Worm (Caenorhabditis elegans) whole organism, mixed stage, embryonic: Measurements from ENCODE around the gene F16B4.5.

Experiments
- M03D4.4 ChIP-seq: sonication (generic microtip); optimal IDR thresholded peaks from 2 replicates; lab custom pipeline; 2017; ENCODE audit warnings: mild to moderate bottlenecking, missing genetic modification characterization, missing compliant biosample characterization
- bed-3 ChIP-seq: fragments of 200-800 bp; sonication (Bioruptor generic); optimal IDR thresholded peaks from 3 replicates; lab custom pipeline; 2018; ENCODE audit warnings: mild to moderate bottlenecking, missing genetic modification characterization, moderate library complexity, missing compliant biosample characterization
- blmp-1 ChIP-seq: fragments of 150-350 bp; optimal IDR thresholded peaks from 2 replicates; lab custom pipeline; 2014; ENCODE audit warnings: missing biosample characterization, missing genetic modification characterization
- ceh-39 ChIP-seq: fragments of 150-350 bp; optimal IDR thresholded peaks from 2 replicates; lab custom pipeline; 2014; ENCODE audit warnings: missing biosample characterization, missing genetic modification characterization
- ceh-83 ChIP-seq: fragments of 200-800 bp; sonication (Bioruptor generic); optimal IDR thresholded peaks from 2 replicates; lab custom pipeline; 2018; ENCODE audit warnings: mild to moderate bottlenecking, missing genetic modification characterization, missing compliant biosample characterization
- ces-1 ChIP-seq: fragments of 150-350 bp; optimal IDR thresholded peaks from 2 replicates; lab custom pipeline; 2014; ENCODE audit warnings: missing biosample characterization, missing genetic modification reagents, missing genetic modification characterization
- cnd-1 ChIP-seq: fragments of 200-800 bp; sonication (Bioruptor generic); optimal IDR thresholded peaks from 2 replicates; lab custom pipeline; 2018; ENCODE audit warnings: mild to moderate bottlenecking, missing genetic modification characterization, missing compliant biosample characterization
- elt-1 ChIP-seq: sonication (generic microtip); optimal IDR thresholded peaks from 2 replicates; lab custom pipeline; 2017; ENCODE audit warnings: missing genetic modification characterization, mild to moderate bottlenecking, missing compliant biosample characterization, antibody characterized with exemption, moderate library complexity, borderline replicate concordance; ENCODE audit not compliant: insufficient read depth
- elt-3 ChIP-seq: fragments of 150-350 bp; optimal IDR thresholded peaks from 2 replicates; lab custom pipeline; 2014; ENCODE audit warnings: missing biosample characterization, missing genetic modification characterization
- ham-2 ChIP-seq: fragments of 200-800 bp; sonication (Bioruptor generic); optimal IDR thresholded peaks from 2 replicates; lab custom pipeline; 2018; ENCODE audit warnings: mild to moderate bottlenecking, missing genetic modification characterization, missing compliant biosample characterization
- hlh-1 ChIP-seq: fragments of 150-350 bp; optimal IDR thresholded peaks from 2 replicates; lab custom pipeline; 2014; ENCODE audit warnings: missing biosample characterization, missing genetic modification reagents, missing genetic modification characterization
- lin-13 ChIP-seq: fragments of 150-350 bp; optimal IDR thresholded peaks from 2 replicates; lab custom pipeline; 2014; ENCODE audit warnings: missing biosample characterization, missing genetic modification characterization
- lin-32 ChIP-seq: fragments of 200-800 bp; sonication (Bioruptor generic); optimal IDR thresholded peaks from 2 replicates; lab custom pipeline; 2018; ENCODE audit warnings: mild to moderate bottlenecking, missing genetic modification characterization, missing compliant biosample characterization
- lsy-2 ChIP-seq: fragments of 150-350 bp; optimal IDR thresholded peaks from 2 replicates; lab custom pipeline; 2014; ENCODE audit warnings: missing biosample characterization, missing genetic modification characterization
- mab-5 ChIP-seq: fragments of 150-350 bp; optimal IDR thresholded peaks from 2 replicates; lab custom pipeline; 2014; ENCODE audit warnings: missing biosample characterization, missing genetic modification characterization
- mep-1 ChIP-seq: fragments of 150-350 bp; optimal IDR thresholded peaks from 2 replicates; lab custom pipeline; 2017; ENCODE audit warnings: missing biosample characterization, missing genetic modification reagents, missing genetic modification characterization, inconsistent platforms
- mls-2 ChIP-seq: sonication (generic microtip); optimal IDR thresholded peaks from 2 replicates; lab custom pipeline; 2016; ENCODE audit warnings: mild to moderate bottlenecking, missing genetic modification characterization, moderate library complexity, missing compliant biosample characterization
- nhr-12 ChIP-seq: fragments of 150-350 bp; optimal IDR thresholded peaks from 2 replicates; lab custom pipeline; 2014; ENCODE audit warnings: missing biosample characterization, missing genetic modification characterization
- nhr-2 ChIP-seq: fragments of 150-350 bp; optimal IDR thresholded peaks from 2 replicates; lab custom pipeline; 2014; ENCODE audit warnings: missing biosample characterization, missing genetic modification characterization
- nhr-237 ChIP-seq: fragments of 150-350 bp; optimal IDR thresholded peaks from 2 replicates; lab custom pipeline; 2014; ENCODE audit warnings: missing biosample characterization, missing genetic modification characterization
- nhr-28 ChIP-seq: fragments of 150-350 bp; optimal IDR thresholded peaks from 2 replicates; lab custom pipeline; 2014; ENCODE audit warnings: missing biosample characterization, missing genetic modification characterization
- sem-2 ChIP-seq: fragments of 200-800 bp; sonication (Bioruptor generic); optimal IDR thresholded peaks from 2 replicates; lab custom pipeline; 2018; ENCODE audit warnings: mild to moderate bottlenecking, missing genetic modification characterization, missing compliant biosample characterization
- snpc-4 ChIP-seq: fragments of 150-350 bp; optimal IDR thresholded peaks from 2 replicates; lab custom pipeline; 2014; ENCODE audit warnings: missing biosample characterization, missing genetic modification characterization
- tbx-8 ChIP-seq: fragments of 200-800 bp; sonication (Bioruptor generic); optimal IDR thresholded peaks from 2 replicates; lab custom pipeline; 2018; ENCODE audit warnings: mild to moderate bottlenecking, missing genetic modification characterization, moderate library complexity, missing compliant biosample characterization
- unc-120 ChIP-seq: sonication (generic microtip); optimal IDR thresholded peaks from 2 replicates; lab custom pipeline; 2017; ENCODE audit warnings: missing genetic modification characterization, missing compliant biosample characterization; ENCODE audit not compliant: poor library complexity, severe bottlenecking
- unc-39 ChIP-seq: fragments of 150-350 bp; optimal IDR thresholded peaks from 2 replicates; lab custom pipeline; 2014; ENCODE audit warnings: missing biosample characterization, missing genetic modification characterization
- unc-62 ChIP-seq: fragments of 150-350 bp; optimal IDR thresholded peaks from 2 replicates; lab custom pipeline; 2014; ENCODE audit warnings: missing biosample characterization, missing genetic modification reagents, missing genetic modification characterization
- zip-8 ChIP-seq: fragments of 150-350 bp; optimal IDR thresholded peaks from 2 replicates; lab custom pipeline; 2014; ENCODE audit warnings: missing biosample characterization, missing genetic modification characterization
- ztf-11 ChIP-seq: fragments of 150-350 bp; optimal IDR thresholded peaks from 2 replicates; lab custom pipeline; 2014; ENCODE audit warnings: missing biosample characterization, missing genetic modification characterization

Gene F16B4.5

ce11 chrV:1631148-1631547 is 42.9 kb downstream of the F16B4.5 start, which contains the start of gene Y46H3D.8:
Y46H3D.8 (minus strand) TSS chrV:1631248.
- TF ChIP-seq unc-120 (tag; lab: Kevin White, UChicago) (no peak), lsy-2 (tag; lab: Kevin White, UChicago) (no peak), ces-1 (GFP tag; lab: Kevin White, UChicago) (no peak), nhr-237 (tag; lab: Kevin White, UChicago) (no peak), zip-8 (tag; lab: Kevin White, UChicago) (no peak), mls-2 (tag; lab: Kevin White, UChicago) (no peak), unc-62 (GFP tag; lab: Kevin White, UChicago) (no peak), unc-39 (tag; lab: Kevin White, UChicago) (no peak), nhr-12 (tag; lab: Kevin White, UChicago) (no peak), M03D4.4 (no peak), cnd-1 (tag; lab: Kevin White, UChicago) (no peak)

- no peak for TF ChIP-seq lin-13 (tag; lab: Kevin White, UChicago)
- no peak for TF ChIP-seq hlh-1
- TF ChIP-seq blmp-1 (tag; lab: Kevin White, UChicago): no peak
- TF ChIP-seq snpc-4 (tag; lab: Kevin White, UChicago): no peak
- no peak for TF ChIP-seq mls-2 (tag; lab: Kevin White, UChicago)
- TF ChIP-seq ceh-83 (GFP tag; lab: Kevin White, UChicago): no peak
- no peak for TF ChIP-seq M03D4.4
- no peak for TF ChIP-seq mab-5
- TF ChIP-seq nhr-28 (tag; lab: Kevin White, UChicago): no peak
- no peak for TF ChIP-seq lsy-2 (tag; lab: Kevin White, UChicago)
- TF ChIP-seq sem-2: no peak
- no peak for TF ChIP-seq ceh-39 (tag; lab: Kevin White, UChicago)
- TF ChIP-seq bed-3 (GFP tag; lab: Kevin White, UChicago): no peak
- TF ChIP-seq ham-2: no peak
- no peak for TF ChIP-seq ztf-11 (tag; lab: Kevin White, UChicago)
- TF ChIP-seq lin-32 (GFP tag; lab: Kevin White, UChicago): no peak
Measured at ce11 chrV:1631717-1632116, 43.5 kb downstream of the F16B4.5 start, which contains the start of gene irld-17. irld-17 (plus strand) TSS chrV:1632017.

DNA sequence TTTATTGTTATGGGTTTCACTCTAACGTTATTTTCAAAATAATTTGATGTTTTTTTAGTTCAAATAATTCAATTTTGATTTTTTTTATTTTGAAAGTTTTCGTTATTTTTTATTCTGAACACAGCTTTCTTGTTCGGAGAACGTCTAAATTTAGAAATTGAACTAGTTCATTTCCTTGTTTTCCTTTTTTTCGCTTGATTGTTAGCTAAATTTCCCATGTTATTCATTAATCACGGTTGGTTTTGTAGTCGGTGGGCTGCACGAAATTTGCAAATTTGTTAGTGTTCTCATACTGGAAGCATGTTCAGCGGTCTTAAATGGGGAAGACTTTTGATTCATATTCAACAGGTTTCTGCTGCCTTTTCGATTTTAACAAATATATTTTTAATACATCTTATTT is 47.6 kb downstream of the F16B4.5 start, which contains the start of gene str-222:
str-222 (plus strand) TSS at position 301 of the 400 bp plus-strand sequence.
- no peak for TF ChIP-seq zip-8 (tag; lab: Kevin White, UChicago)
- TF ChIP-seq lsy-2 (tag; lab: Kevin White, UChicago): no peak
- no peak for TF ChIP-seq M03D4.4
- no peak for TF ChIP-seq mab-5
- no peak for TF ChIP-seq elt-3
- no peak for TF ChIP-seq tbx-8
- no peak for TF ChIP-seq blmp-1 (tag; lab: Kevin White, UChicago)
- no peak for TF ChIP-seq nhr-2
- TF ChIP-seq mep-1 (tag; lab: Kevin White, UChicago): no peak
- TF ChIP-seq ces-1 (GFP tag; lab: Kevin White, UChicago): no peak

- TF ChIP-seq lsy-2 (tag; lab: Kevin White, UChicago) (no peak), mls-2 (tag; lab: Kevin White, UChicago) (no peak), ces-1 (GFP tag; lab: Kevin White, UChicago) (no peak), elt-3 (no peak), elt-1 (tag; lab: Kevin White, UChicago) (no peak), bed-3 (GFP tag; lab: Kevin White, UChicago) (no peak), hlh-1 (no peak), cnd-1 (tag; lab: Kevin White, UChicago) (no peak), tbx-8 (no peak), blmp-1 (tag; lab: Kevin White, UChicago) (no peak), nhr-237 (tag; lab: Kevin White, UChicago) (no peak), ceh-39 (tag; lab: Kevin White, UChicago) (no peak)
Measured at ce11 chrV:1640008-1640407, 51.8 kb downstream of the F16B4.5 start, which contains the start of gene str-221. str-221 (plus strand) TSS chrV:1640308.
